Fruit fly (Drosophila melanogaster): ENCODE data around the gene Nt5a.

Gene Nt5a

dm6 chr3L:1323136-1323535 lies 15.9 kb upstream of the Nt5a start (continued):
- TF ChIP-seq D (optimal IDR thresholded peaks at IDR 0.05) (no peak), D (GFP tag; optimal IDR thresholded peaks at IDR 0.05) (peak; percentile 65), CG2678 (tag; optimal IDR thresholded peaks at IDR 0.05) (peak; percentile 76), Pdp1 (GFP tag; optimal IDR thresholded peaks at IDR 0.05) (peak; percentile 49 to 66), Six4 (GFP tag; optimal IDR thresholded peaks at IDR 0.05) (peak; percentile 69), insv (GFP tag; optimal IDR thresholded peaks at IDR 0.05) (no peak), CG6791 (GFP tag; IDR thresholded peaks at IDR 0.05; ENCODE audit: partially characterized antibody) (no peak), sug (tag; optimal IDR thresholded peaks at IDR 0.05) (no peak), CG11696 (GFP tag; IDR thresholded peaks at IDR 0.05) (peak; percentile 54; the same call in 1 of the 2 replicates), Drgx (GFP tag; IDR thresholded peaks at IDR 0.05) (no peak), fu2 (GFP tag; optimal IDR thresholded peaks at IDR 0.05) (peak; percentile 51), CG15696 (tag; optimal IDR thresholded peaks at IDR 0.05) (peak; percentile 8), CoRest (tag; optimal IDR thresholded peaks at IDR 0.05) (peak; percentile 78), caup (GFP tag; optimal IDR thresholded peaks at IDR 0.05; ENCODE audit: severe bottlenecking) (peak; percentile 24), sima (GFP tag; optimal IDR thresholded peaks at IDR 0.05) (no peak), HmgZ (tag; optimal IDR thresholded peaks at IDR 0.05) (peak; percentile 33), slbo (GFP tag; IDR thresholded peaks at IDR 0.05) (peak; percentile 45; the same call in 1 of the 2 replicates), crp (GFP tag; optimal IDR thresholded peaks at IDR 0.05) (no peak), otp (GFP tag; IDR thresholded peaks at IDR 0.05) (peak; percentile 83; the same call in 2 of the 3 replicates), Lpt (GFP tag; optimal IDR thresholded peaks at IDR 0.05) (no peak), CG15479 (GFP tag; optimal IDR thresholded peaks at IDR 0.05) (no peak), CG1647 (GFP tag; optimal IDR thresholded peaks at IDR 0.05) (peak; percentile 22), Asciz (GFP tag; optimal IDR thresholded peaks at IDR 0.05) (peak; percentile 17), CG17359 (tag; optimal IDR thresholded peaks at IDR 0.05) (peak; percentile 64), CG12769 (tag; optimal IDR thresholded peaks at IDR 0.05) (no peak), CG10543 (GFP tag; optimal IDR thresholded peaks at IDR 0.05) (no peak), CG30403 (GFP tag; optimal IDR thresholded peaks at IDR 0.05) (peak; percentile 68), HmgD (GFP tag; optimal IDR thresholded peaks at IDR 0.05) (peak; percentile 10), CG2889 (GFP tag; IDR thresholded peaks at IDR 0.05) (no peak), tin (GFP tag; optimal IDR thresholded peaks at IDR 0.05) (peak; percentile 68), B-H1 (GFP tag; IDR thresholded peaks at IDR 0.05) (peak; percentile 60), mld (GFP tag; IDR thresholded peaks at IDR 0.05; ENCODE audit: partially characterized antibody) (no peak), stwl (tag; optimal IDR thresholded peaks at IDR 0.05) (no peak), tup (GFP tag; optimal IDR thresholded peaks at IDR 0.05) (no peak), CG14710 (tag; optimal IDR thresholded peaks at IDR 0.05) (peak; percentile 84), Nf-YB (GFP tag; optimal IDR thresholded peaks at IDR 0.05) (peak; percentile 59), Nf-YC (tag; optimal IDR thresholded peaks at IDR 0.05) (no peak), br (optimal IDR thresholded peaks at IDR 0.05) (no peak), jigr1 (GFP tag; IDR thresholded peaks at IDR 0.05) (no peak), Xbp1 (GFP tag; optimal IDR thresholded peaks at IDR 0.05) (peak; percentile 75), bowl (GFP tag; IDR thresholded peaks at IDR 0.05) (no peak), CG3847 (GFP tag; IDR thresholded peaks at IDR 0.05) (peak; percentile 52)

dm6 chr3L:1322706-1323105 lies 15.5 kb upstream of the Nt5a start, which contains the start of gene CG9184:
TSS of gene CG9184 (minus strand) at chr3L:1322806.
- TF ChIP-seq Adf1 (GFP tag; IDR thresholded peaks at IDR 0.05) (no peak), CG8281 (tag; optimal IDR thresholded peaks at IDR 0.05) (no peak), Ravus (GFP tag; IDR thresholded peaks at IDR 0.05) (no peak), B-H2 (GFP tag; optimal IDR thresholded peaks at IDR 0.05) (no peak), wek (GFP tag; optimal IDR thresholded peaks at IDR 0.05) (no peak), CG18599 (GFP tag; optimal IDR thresholded peaks at IDR 0.05) (no peak), D (optimal IDR thresholded peaks at IDR 0.05) (no peak), D (GFP tag; optimal IDR thresholded peaks at IDR 0.05) (no peak), CG6813 (GFP tag; optimal IDR thresholded peaks at IDR 0.05) (no peak), seq (GFP tag; IDR thresholded peaks at IDR 0.05) (no peak), Ets65A (GFP tag) (peak; percentile 19), Bdp1 (GFP tag; optimal IDR thresholded peaks at IDR 0.05) (no peak), grn (GFP tag; optimal IDR thresholded peaks at IDR 0.05) (peak; percentile 1), cad (GFP tag; optimal IDR thresholded peaks at IDR 0.05) (no peak)
